Worm (Caenorhabditis elegans): Measurements from ENCODE around the gene Y73B6BL.27.

Gene Y73B6BL.27

DNA sequence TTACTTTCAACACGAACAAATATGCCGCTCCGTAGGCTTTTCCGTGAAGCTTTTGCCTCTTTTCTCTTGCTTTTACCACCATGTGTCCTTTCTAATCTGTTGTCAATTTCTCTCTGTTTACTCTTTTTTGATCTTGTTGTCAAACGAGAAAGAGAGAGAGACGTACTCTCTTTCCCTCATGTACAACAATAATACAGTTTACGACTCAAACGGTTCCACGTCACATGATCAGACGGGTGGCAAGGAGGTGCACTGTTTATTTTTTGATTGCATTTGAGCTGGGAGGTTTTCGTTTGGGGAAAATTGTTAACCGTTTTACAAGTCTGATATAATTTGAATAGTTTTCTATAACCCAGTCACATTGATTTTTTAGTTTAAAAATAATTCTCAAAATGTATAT is 27.8 kb upstream of the Y73B6BL.27 start:
- TF ChIP-seq pha-4 (tag; optimal IDR thresholded peaks at IDR 0.05) (peak; percentile 86), cebp-2 (GFP tag; IDR thresholded peaks at IDR 0.05) (no peak)

- no peak for TF ChIP-seq him-1 (tag; optimal IDR thresholded peaks at IDR 0.05)
- TF ChIP-seq nfyb-1 (GFP tag; IDR thresholded peaks at IDR 0.05), result no peak
- no peak for TF ChIP-seq K11D2.4 (GFP tag; IDR thresholded peaks at IDR 0.05)
- no peak for TF ChIP-seq Y67H2A.10 (GFP tag; conservative IDR thresholded peaks at IDR 0.05)
- TF ChIP-seq die-1 (tag; optimal IDR thresholded peaks at IDR 0.05), result no peak
- no peak for TF ChIP-seq aptf-2 (GFP tag; conservative IDR thresholded peaks at IDR 0.05)
- TF ChIP-seq C17E4.6 (GFP tag; IDR thresholded peaks at IDR 0.05), result no peak
- no peak for TF ChIP-seq zfh-2 (GFP tag; conservative IDR thresholded peaks at IDR 0.05)
- no peak for TF ChIP-seq mcd-1 (GFP tag; IDR thresholded peaks at IDR 0.05)
- no peak for TF ChIP-seq ceh-27 (GFP tag; optimal IDR thresholded peaks at IDR 0.05)
- no peak for TF ChIP-seq lag-1 (GFP tag; IDR thresholded peaks at IDR 0.05)
Measured at ce11 chrIV:6500433-6500832, 27.4 kb upstream of the Y73B6BL.27 start.

DNA sequence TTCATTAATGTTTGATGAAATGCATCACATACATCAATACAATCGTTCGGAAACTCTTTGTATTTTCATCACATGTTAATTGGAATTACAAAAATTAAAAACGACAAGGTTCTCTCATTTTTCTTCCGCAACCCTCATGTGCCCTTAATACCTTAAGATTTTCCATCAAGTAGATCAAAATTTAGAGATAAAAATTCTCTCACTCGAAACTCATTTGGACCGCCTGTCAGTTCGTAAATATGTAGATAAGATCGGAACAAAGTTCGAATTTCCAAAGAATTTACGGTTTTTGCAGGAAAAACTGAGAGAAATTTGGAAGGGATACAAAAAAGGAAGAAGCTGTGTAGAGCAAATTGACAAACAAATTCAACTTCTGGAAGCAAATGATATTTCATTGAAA is 23.1 kb upstream of the Y73B6BL.27 start:
- TF ChIP-seq hlh-12 (tag; optimal IDR thresholded peaks at IDR 0.05) (no peak), F49E8.2 (tag; optimal IDR thresholded peaks at IDR 0.05; ENCODE audit: insufficient read depth) (no peak), ceh-100 (GFP tag; IDR thresholded peaks at IDR 0.05) (no peak), bed-2 (GFP tag; IDR thresholded peaks at IDR 0.05) (no peak), dpff-1 (tag; optimal IDR thresholded peaks at IDR 0.05) (no peak), F57A8.1 (GFP tag; optimal IDR thresholded peaks at IDR 0.05) (no peak), dpl-1 (GFP tag; optimal IDR thresholded peaks at IDR 0.05) (no peak), ceh-27 (GFP tag; optimal IDR thresholded peaks at IDR 0.05) (no peak), B0336.3 (GFP tag; IDR thresholded peaks at IDR 0.05) (no peak), lin-26 (GFP tag; IDR thresholded peaks at IDR 0.05) (no peak), F52B5.7 (tag; optimal IDR thresholded peaks at IDR 0.05) (no peak)

DNA sequence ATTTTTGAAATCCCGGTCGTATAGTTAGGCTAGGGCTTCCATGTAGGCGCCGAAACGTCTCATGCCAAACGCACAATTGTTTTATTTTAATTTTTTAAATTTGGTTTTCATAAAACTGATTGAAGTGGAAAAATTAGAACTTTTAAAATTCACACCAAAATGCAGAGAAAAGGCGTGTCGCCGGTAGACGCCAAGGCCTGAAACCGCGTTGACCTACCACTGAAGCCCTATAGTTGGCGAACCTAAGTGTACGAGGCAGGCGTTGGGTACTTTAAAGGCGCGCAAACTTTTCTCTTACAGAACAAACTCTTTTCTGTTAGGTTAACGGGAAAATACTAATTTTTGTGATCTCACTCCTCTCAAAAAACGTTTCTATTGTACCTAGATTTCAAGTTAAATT is 20.3 kb upstream of the Y73B6BL.27 start, which contains the start of gene Y73B6BL.44:
Gene Y73B6BL.44, plus strand, starts transcription at position 301 of the 400 bp plus-strand sequence.
- no peak for TF ChIP-seq lsy-27 (tag; optimal IDR thresholded peaks at IDR 0.05; ENCODE audit: borderline replicate concordance, insufficient read depth)
- TF ChIP-seq sdz-38 (tag; optimal IDR thresholded peaks at IDR 0.05), result no peak
- TF ChIP-seq madf-3 (GFP tag; IDR thresholded peaks at IDR 0.05), result no peak
- TF ChIP-seq Y67H2A.10 (GFP tag; conservative IDR thresholded peaks at IDR 0.05), result no peak
- no peak for TF ChIP-seq rpc-1 (optimal IDR thresholded peaks at IDR 0.05)
- no peak for TF ChIP-seq rpc-1 (tag; optimal IDR thresholded peaks at IDR 0.05)
- TF ChIP-seq C06A6.2 (GFP tag; conservative IDR thresholded peaks at IDR 0.05), result no peak
- no peak for TF ChIP-seq ets-4 (GFP tag; optimal IDR thresholded peaks at IDR 0.05)
- TF ChIP-seq B0261.1 (tag; optimal IDR thresholded peaks at IDR 0.05), result no peak

- no peak for TF ChIP-seq sea-2 (GFP tag; IDR thresholded peaks at IDR 0.05)
Measured at ce11 chrIV:6491915-6492314, 18.9 kb upstream of the Y73B6BL.27 start.

ce11 chrIV:6487047-6487446 is 14.0 kb upstream of the Y73B6BL.27 start, which contains the start of gene Y73B6BL.37:
TSS of gene Y73B6BL.37 (plus strand) at chrIV:6487347.
- no peak for TF ChIP-seq snpc-1.3 (tag; optimal IDR thresholded peaks at IDR 0.05; ENCODE audit: insufficient read depth)
- no peak for TF ChIP-seq lir-1 (GFP tag; conservative IDR thresholded peaks at IDR 0.05)
- TF ChIP-seq aptf-2 (GFP tag; conservative IDR thresholded peaks at IDR 0.05), result no peak
- TF ChIP-seq Y56A3A.18 (GFP tag; IDR thresholded peaks at IDR 0.05), result no peak
- no peak for TF ChIP-seq lin-26 (GFP tag; IDR thresholded peaks at IDR 0.05)
- TF ChIP-seq ama-1 (optimal IDR thresholded peaks at IDR 0.05), result no peak
- TF ChIP-seq ama-1 (GFP tag; optimal IDR thresholded peaks at IDR 0.05), result no peak
- TF ChIP-seq let-526 (GFP tag; IDR thresholded peaks at IDR 0.05), result no peak
- no peak for TF ChIP-seq rec-8 (tag; optimal IDR thresholded peaks at IDR 0.05)
- no peak for TF ChIP-seq F57A8.1 (GFP tag; optimal IDR thresholded peaks at IDR 0.05)
- TF ChIP-seq nhr-27 (tag; optimal IDR thresholded peaks at IDR 0.05), result no peak
- TF ChIP-seq lsy-27 (tag; optimal IDR thresholded peaks at IDR 0.05; ENCODE audit: borderline replicate concordance, insufficient read depth), result no peak
- no peak for TF ChIP-seq zfh-2 (GFP tag; conservative IDR thresholded peaks at IDR 0.05)
- no peak for TF ChIP-seq B0336.3 (GFP tag; IDR thresholded peaks at IDR 0.05)
- TF ChIP-seq B0019.2 (GFP tag; conservative IDR thresholded peaks at IDR 0.05), result no peak
- no peak for TF ChIP-seq nhr-80 (tag; optimal IDR thresholded peaks at IDR 0.05)
- no peak for TF ChIP-seq C17E4.6 (GFP tag; IDR thresholded peaks at IDR 0.05)

Data from whole organism, young adult.